Worm (Caenorhabditis elegans): ENCODE data around the gene gly-10.

gly-10 gene

ce11 chrIV:13777480-13777879, 1.4 kb upstream of the gly-10 start, which contains the start of gene rpl-18:
Gene rpl-18, plus strand, starts transcription at chrIV:13777865.
- TF ChIP-seq unc-98 (GFP tag; IDR thresholded peaks at IDR 0.05) = no peak
- peak; percentile 51 for TF ChIP-seq vab-15 (tag; optimal IDR thresholded peaks at IDR 0.05)
- no peak for TF ChIP-seq fkh-4 (tag; optimal IDR thresholded peaks at IDR 0.05; ENCODE audit: borderline replicate concordance)
- TF ChIP-seq ztf-11 (tag; optimal IDR thresholded peaks at IDR 0.05) = no peak
- peak; percentile 57 for TF ChIP-seq blmp-1 (tag; optimal IDR thresholded peaks at IDR 0.05)
- TF ChIP-seq unc-86 (tag; optimal IDR thresholded peaks at IDR 0.05) = peak; percentile 54
- peak; percentile 59 for TF ChIP-seq irx-1 (tag; optimal IDR thresholded peaks at IDR 0.05)
- no peak for TF ChIP-seq pqm-1 (tag; optimal IDR thresholded peaks at IDR 0.05)
- no peak for TF ChIP-seq alr-1 (tag; optimal IDR thresholded peaks at IDR 0.05; ENCODE audit: borderline replicate concordance)
- TF ChIP-seq aly-2 (tag; optimal IDR thresholded peaks at IDR 0.05) = peak; percentile 3
- TF ChIP-seq Y116A8C.19 (tag; optimal IDR thresholded peaks at IDR 0.05; ENCODE audit: borderline replicate concordance) = no peak
- no peak for TF ChIP-seq nhr-12 (tag; optimal IDR thresholded peaks at IDR 0.05)
- peak; percentile 49 for TF ChIP-seq fos-1 (tag; optimal IDR thresholded peaks at IDR 0.05)
- no peak for TF ChIP-seq ces-1 (GFP tag; optimal IDR thresholded peaks at IDR 0.05)
- TF ChIP-seq ceh-8 (GFP tag; optimal IDR thresholded peaks at IDR 0.05) = no peak
- peak; percentile 73 for TF ChIP-seq nhr-20 (tag; optimal IDR thresholded peaks at IDR 0.05)
- peak; percentile 76 for TF ChIP-seq lin-13 (GFP tag; optimal IDR thresholded peaks at IDR 0.05)
- no peak for TF ChIP-seq ceh-63 (GFP tag; optimal IDR thresholded peaks at IDR 0.05)
- TF ChIP-seq egl-13 (tag; optimal IDR thresholded peaks at IDR 0.05) = peak; percentile 48
- TF ChIP-seq sox-4 (tag; optimal IDR thresholded peaks at IDR 0.05) = peak; percentile 47
- TF ChIP-seq jun-1 (tag; optimal IDR thresholded peaks at IDR 0.05) = peak; percentile 50
- TF ChIP-seq efl-1 (optimal IDR thresholded peaks at IDR 0.05) = peak; percentile 81 to 85
- peak; percentile 77 to 96 for TF ChIP-seq efl-1 (GFP tag; optimal IDR thresholded peaks at IDR 0.05 in 1 of 2)
- TF ChIP-seq mdl-1 (tag; optimal IDR thresholded peaks at IDR 0.05) = peak in 1 of 2 experiments; percentile 69
- peak; percentile 91 for TF ChIP-seq unc-130 (tag; optimal IDR thresholded peaks at IDR 0.05)
- TF ChIP-seq nhr-71 (tag; optimal IDR thresholded peaks at IDR 0.05) = peak; percentile 82
- TF ChIP-seq nhr-19 (GFP tag; conservative IDR thresholded peaks at IDR 0.05) = peak; percentile 62
- no peak for TF ChIP-seq mab-9 (GFP tag; IDR thresholded peaks at IDR 0.05)
- peak in 2 of 6 experiments; percentile 60 to 87 for TF ChIP-seq elt-3 (tag; optimal IDR thresholded peaks at IDR 0.05)
- TF ChIP-seq nhr-90 (tag; optimal IDR thresholded peaks at IDR 0.05; ENCODE audit: poor library complexity) = peak; percentile 67
- TF ChIP-seq hlh-17 (GFP tag; optimal IDR thresholded peaks at IDR 0.05; ENCODE audit: borderline replicate concordance) = no peak
- TF ChIP-seq elt-2 (tag; optimal IDR thresholded peaks at IDR 0.05) = peak; percentile 6
- TF ChIP-seq pax-3 (tag; optimal IDR thresholded peaks at IDR 0.05) = peak; percentile 25
- TF ChIP-seq rnt-1 (tag; optimal IDR thresholded peaks at IDR 0.05) = peak; percentile 80
- no peak for TF ChIP-seq pag-3 (tag; optimal IDR thresholded peaks at IDR 0.05; ENCODE audit: borderline replicate concordance, insufficient read depth)
- no peak for TF ChIP-seq ztf-4 (tag; optimal IDR thresholded peaks at IDR 0.05)
- TF ChIP-seq zag-1 (tag; optimal IDR thresholded peaks at IDR 0.05) = no peak
- TF ChIP-seq nhr-237 (tag; optimal IDR thresholded peaks at IDR 0.05) = peak; percentile 38
- peak; percentile 85 for TF ChIP-seq mep-1 (tag; optimal IDR thresholded peaks at IDR 0.05)
- no peak for TF ChIP-seq lir-3 (tag; optimal IDR thresholded peaks at IDR 0.05; ENCODE audit: poor library complexity)
- peak; percentile 82 for TF ChIP-seq skn-1 (tag; optimal IDR thresholded peaks at IDR 0.05)
- TF ChIP-seq xbp-1 (tag; optimal IDR thresholded peaks at IDR 0.05) = peak; percentile 80
- peak; percentile 80 to 90 for TF ChIP-seq lin-35 (GFP tag; optimal IDR thresholded peaks at IDR 0.05)
- peak; percentile 48 for TF ChIP-seq fkh-10 (GFP tag; optimal IDR thresholded peaks at IDR 0.05)
- TF ChIP-seq lin-39 (tag; optimal IDR thresholded peaks at IDR 0.05) = peak; percentile 29
- peak; percentile 42 for TF ChIP-seq snpc-4 (tag; optimal IDR thresholded peaks at IDR 0.05)
- no peak for TF ChIP-seq C34B4.2 (tag; optimal IDR thresholded peaks at IDR 0.05)
- TF ChIP-seq swsn-7 (tag; optimal IDR thresholded peaks at IDR 0.05) = peak; percentile 71
- TF ChIP-seq F16B12.6 (tag; optimal IDR thresholded peaks at IDR 0.05) = peak; percentile 66
- TF ChIP-seq ceh-88 (GFP tag; IDR thresholded peaks at IDR 0.05) = no peak
- TF ChIP-seq unc-30 (tag; optimal IDR thresholded peaks at IDR 0.05) = no peak
- no peak for TF ChIP-seq ceh-90 (tag; optimal IDR thresholded peaks at IDR 0.05)
- TF ChIP-seq mef-2 (tag; optimal IDR thresholded peaks at IDR 0.05) = no peak
